Worm (Caenorhabditis elegans) whole organism, L1 larva: ENCODE results near the gene C36B7.1.

Experiments used
- C16A3.4 ChIP-seq: fragments of 150-350 bp; optimal IDR thresholded peaks from 2 replicates; lab custom pipeline; 2014; ENCODE audit warnings: missing biosample characterization, missing genetic modification characterization
- blmp-1 ChIP-seq: fragments of 150-350 bp; optimal IDR thresholded peaks from 2 replicates; lab custom pipeline; 2014; ENCODE audit warnings: missing biosample characterization, missing genetic modification characterization
- ceh-63 ChIP-seq: fragments of 200-800 bp; sonication (Bioruptor generic); optimal IDR thresholded peaks from 2 replicates; lab custom pipeline; 2018; ENCODE audit warnings: mild to moderate bottlenecking, missing genetic modification characterization, missing compliant biosample characterization
- ceh-88 ChIP-seq: fragments of 200-800 bp; sonication (Bioruptor generic); IDR thresholded peaks from 2 replicates; pipeline ENCODE4 v1.3.6; 2022; ENCODE audit warnings: missing genetic modification characterization, missing compliant biosample characterization
- ets-5 ChIP-seq: fragments of 200-800 bp; sonication (Bioruptor generic); IDR thresholded peaks from 2 replicates; pipeline ENCODE4 v1.3.6; 2022; ENCODE audit warnings: missing genetic modification characterization, missing compliant biosample characterization
- lin-39 ChIP-seq: fragments of 150-350 bp; optimal IDR thresholded peaks from 2 replicates; lab custom pipeline; 2014; ENCODE audit warnings: missing biosample characterization, missing genetic modification reagents, missing genetic modification characterization
- lsy-2 ChIP-seq, 2 experiments: fragments of 150-350 bp; optimal IDR thresholded peaks; 2 replicates each; lab custom pipeline; 2014; ENCODE audit warnings: missing biosample characterization in 2 of 2, missing genetic modification characterization in 2 of 2
- nhr-12 ChIP-seq: sonication (generic microtip); optimal IDR thresholded peaks from 2 replicates; lab custom pipeline; 2017; ENCODE audit warnings: missing biosample characterization, missing genetic modification characterization
- nhr-76 ChIP-seq: sonication (generic microtip); optimal IDR thresholded peaks from 2 replicates; lab custom pipeline; 2017; ENCODE audit warnings: missing biosample characterization, missing genetic modification characterization
- nhr-90 ChIP-seq: sonication (generic microtip); optimal IDR thresholded peaks from 2 replicates; lab custom pipeline; 2016; ENCODE audit warnings: mild to moderate bottlenecking, missing genetic modification characterization, missing compliant biosample characterization; ENCODE audit not compliant: poor library complexity
- pag-3 ChIP-seq: sonication (generic microtip); optimal IDR thresholded peaks from 2 replicates; lab custom pipeline; 2017; ENCODE audit warnings: missing genetic modification characterization, mild to moderate bottlenecking, missing compliant biosample characterization, antibody characterized with exemption, borderline replicate concordance; ENCODE audit not compliant: insufficient read depth
- unc-86 ChIP-seq: sonication (generic microtip); optimal IDR thresholded peaks from 2 replicates; lab custom pipeline; 2016; ENCODE audit warnings: missing genetic modification characterization, missing compliant biosample characterization
- ztf-11 ChIP-seq, 2 experiments: sonication (generic microtip); optimal IDR thresholded peaks; 2 replicates each; lab custom pipeline; 2016 to 2017; ENCODE audit warnings: missing genetic modification characterization in 2 of 2, missing biosample characterization in 1 of 2, missing compliant biosample characterization in 1 of 2

DNA sequence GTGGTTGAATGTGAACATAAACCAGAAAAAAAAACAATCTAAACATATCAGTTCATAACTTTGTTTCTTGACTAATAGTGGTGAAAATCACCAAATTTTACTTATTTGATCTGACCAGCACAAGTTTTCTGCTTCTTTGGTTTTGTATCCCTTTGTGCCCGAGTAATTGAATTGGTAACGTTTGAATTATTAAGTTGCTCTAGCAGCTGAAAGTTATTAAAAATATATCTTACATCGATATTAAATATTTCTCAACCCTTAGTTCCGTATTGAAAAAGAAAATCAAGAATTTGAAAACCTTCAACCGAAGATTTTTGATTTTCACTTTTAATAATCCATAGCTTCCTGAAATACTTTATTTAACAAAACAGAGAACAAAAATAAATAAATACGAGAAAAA is 46.7 kb upstream of the C36B7.1 start:
- no peak for TF ChIP-seq pag-3 (tag; lab: Kevin White, UChicago)
- TF ChIP-seq ets-5 (GFP tag; lab: Robert Waterston, UW): no peak
- TF ChIP-seq lin-39 (tag; lab: Kevin White, UChicago): no peak
- TF ChIP-seq ceh-63: no peak
- no peak for TF ChIP-seq blmp-1 (tag; lab: Kevin White, UChicago)
- TF ChIP-seq nhr-90 (tag; lab: Kevin White, UChicago): no peak
- no peak for TF ChIP-seq nhr-76 (tag; lab: Kevin White, UChicago)
- TF ChIP-seq ceh-88 (GFP tag; lab: Robert Waterston, UW): no peak
- TF ChIP-seq unc-86 (tag; lab: Kevin White, UChicago): no peak
- no peak for TF ChIP-seq C16A3.4 (tag; lab: Kevin White, UChicago)
- TF ChIP-seq nhr-12 (tag; lab: Kevin White, UChicago): no peak
- no peak for TF ChIP-seq lsy-2 (tag; optimal IDR thresholded peaks at IDR 0.05; lab: Kevin White, UChicago)
- no peak for TF ChIP-seq ztf-11 (tag; optimal IDR thresholded peaks at IDR 0.05; lab: Kevin White, UChicago)
